Worm (Caenorhabditis elegans): Measurements from ENCODE around the gene nhr-124.

nhr-124 gene

DNA sequence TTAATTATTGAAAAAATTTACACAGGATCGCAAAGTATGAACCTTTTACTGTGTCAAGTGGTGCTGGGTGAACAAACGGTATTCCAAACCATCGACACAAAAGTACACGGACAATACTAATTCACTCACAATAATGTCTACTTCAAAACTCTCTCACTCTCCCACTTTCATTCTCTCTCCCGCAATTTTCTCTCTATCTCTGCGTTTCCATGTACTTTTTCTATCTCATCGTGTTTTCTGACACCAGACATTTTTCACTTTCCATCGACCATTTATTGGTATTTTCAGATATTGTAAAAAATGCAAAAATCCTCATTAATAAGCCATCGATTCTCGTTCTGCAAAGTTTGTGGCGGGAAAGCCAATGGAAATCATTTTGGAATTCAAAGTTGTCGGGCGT, 19.8 kb upstream of the nhr-124 start, which contains the start of gene nhr-156:
nhr-156 (plus strand) TSS at position 266 of the 400 bp plus-strand sequence.
- no peak for TF ChIP-seq unc-130 (tag; optimal IDR thresholded peaks at IDR 0.05)
- peak in 1 of 3 experiments; percentile 9 for TF ChIP-seq dpl-1 (GFP tag; optimal IDR thresholded peaks at IDR 0.05)
- no peak for TF ChIP-seq hlh-17 (GFP tag; optimal IDR thresholded peaks at IDR 0.05; ENCODE audit: borderline replicate concordance)
- TF ChIP-seq nhr-85 (tag): peak; percentile 64
- TF ChIP-seq ceh-82 (tag; optimal IDR thresholded peaks at IDR 0.05): no peak
- TF ChIP-seq lin-35 (GFP tag; optimal IDR thresholded peaks at IDR 0.05): peak in 1 of 2 experiments; percentile 13
- TF ChIP-seq ama-1 (optimal IDR thresholded peaks at IDR 0.05): no peak
- peak; percentile 78 for TF ChIP-seq blmp-1 (tag; optimal IDR thresholded peaks at IDR 0.05)
- peak; percentile 11 for TF ChIP-seq rnt-1 (tag; optimal IDR thresholded peaks at IDR 0.05)
- TF ChIP-seq nhr-47 (tag; optimal IDR thresholded peaks at IDR 0.05): no peak
- no peak for TF ChIP-seq jun-1 (tag; optimal IDR thresholded peaks at IDR 0.05)
- peak in 1 of 2 experiments; percentile 22 for TF ChIP-seq efl-1 (optimal IDR thresholded peaks at IDR 0.05)
- TF ChIP-seq efl-1 (GFP tag; optimal IDR thresholded peaks at IDR 0.05 in 1 of 2): peak in 1 of 2 experiments; percentile 8

DNA sequence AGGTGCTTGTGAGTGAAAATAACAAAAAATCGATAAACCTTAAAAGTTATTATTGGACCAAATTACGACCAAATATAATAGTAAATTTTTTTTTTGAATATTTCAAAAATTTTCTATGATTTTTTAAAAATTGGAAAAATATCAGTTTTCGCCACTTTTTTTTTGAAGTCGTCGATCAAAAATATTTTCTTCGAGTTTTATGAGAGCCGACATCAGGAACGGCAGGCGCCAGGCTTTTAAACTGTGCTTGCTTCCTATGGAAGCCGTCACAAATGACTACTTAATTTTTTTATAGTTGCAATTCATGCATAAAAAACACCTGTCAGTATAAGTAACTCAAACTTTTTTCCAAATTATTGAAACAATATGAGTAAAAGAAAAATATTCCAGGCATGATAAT, 17.4 kb upstream of the nhr-124 start:
- no peak for TF ChIP-seq efl-1 (optimal IDR thresholded peaks at IDR 0.05)
- peak in 1 of 2 experiments; percentile 33 for TF ChIP-seq efl-1 (GFP tag; optimal IDR thresholded peaks at IDR 0.05 in 1 of 2)
- TF ChIP-seq skn-1 (tag; optimal IDR thresholded peaks at IDR 0.05): no peak

DNA sequence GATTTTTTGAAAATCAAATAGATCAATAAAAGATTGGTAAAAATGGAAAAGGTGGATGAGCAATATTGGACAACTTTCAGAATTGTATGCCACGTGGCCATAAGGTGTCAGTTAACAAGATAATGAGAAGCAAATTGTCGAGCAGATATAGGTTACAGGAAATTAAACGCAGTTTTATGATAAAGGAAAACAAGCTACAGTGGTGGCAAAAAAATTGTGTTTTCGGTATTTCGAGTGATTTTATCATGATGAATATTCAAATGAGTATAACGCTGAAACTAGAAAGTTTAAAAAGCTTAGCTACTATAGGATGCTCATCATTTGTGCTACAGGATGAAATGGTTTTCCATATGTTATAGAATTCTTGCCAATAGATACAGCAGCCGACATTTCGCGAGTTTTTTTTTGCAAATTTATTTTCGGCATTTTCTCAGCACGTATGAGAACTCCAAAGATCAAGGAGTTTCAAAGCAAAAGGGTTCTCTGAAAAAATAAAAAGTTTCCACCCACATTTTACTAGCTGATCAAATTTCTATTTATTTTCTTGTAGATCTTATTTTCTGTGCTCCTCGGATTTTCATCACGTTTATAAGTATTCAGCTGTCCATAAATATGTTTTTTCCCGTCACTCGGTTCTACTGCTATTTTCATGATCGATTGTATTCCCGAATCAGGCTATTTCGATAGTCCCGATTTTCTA, 16.6 kb upstream of the nhr-124 start, which contains the start of the genes str-229 and srh-190:
str-229 (minus strand) TSS at position 101 of the 700 bp plus-strand sequence.
srh-190 (plus strand) TSS at position 650 of the 700 bp plus-strand sequence.
- TF ChIP-seq unc-130 (tag; optimal IDR thresholded peaks at IDR 0.05) (no peak), fkh-8 (tag; optimal IDR thresholded peaks at IDR 0.05) (no peak), Y116A8C.19 (tag; optimal IDR thresholded peaks at IDR 0.05; ENCODE audit: borderline replicate concordance) (no peak), nhr-71 (tag; optimal IDR thresholded peaks at IDR 0.05) (no peak), efl-1 (optimal IDR thresholded peaks at IDR 0.05) (no peak), efl-1 (GFP tag; optimal IDR thresholded peaks at IDR 0.05 in 1 of 2) (no peak), lin-39 (tag; optimal IDR thresholded peaks at IDR 0.05) (no peak)

DNA sequence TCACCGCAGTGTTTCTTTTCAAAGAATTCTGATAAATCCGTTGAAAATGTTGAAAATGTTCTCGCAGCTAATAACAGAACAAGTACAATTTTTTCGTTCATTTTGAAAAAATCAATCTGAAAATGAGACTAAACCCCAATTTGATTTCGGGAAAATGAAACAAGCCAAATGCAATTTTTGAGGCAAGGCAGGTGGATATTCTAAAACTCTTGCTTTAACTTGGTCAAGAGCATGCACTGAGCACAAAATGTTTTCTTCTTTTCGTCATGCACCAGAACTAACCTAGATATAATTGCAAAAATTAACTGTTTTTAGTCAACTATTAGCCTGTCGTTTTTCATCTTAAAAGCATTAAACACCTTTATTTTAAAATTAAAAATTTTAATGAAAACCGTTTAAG, 14.1 kb upstream of the nhr-124 start, which contains the start of gene irld-22:
irld-22 (minus strand) TSS at position 101 of the 400 bp plus-strand sequence.
- TF ChIP-seq mab-9 (GFP tag; IDR thresholded peaks at IDR 0.05) (no peak), lin-13 (GFP tag; optimal IDR thresholded peaks at IDR 0.05) (no peak), dsc-1 (tag; optimal IDR thresholded peaks at IDR 0.05) (no peak), swsn-7 (tag; optimal IDR thresholded peaks at IDR 0.05) (no peak), fkh-8 (tag; optimal IDR thresholded peaks at IDR 0.05) (no peak), C34B4.2 (tag; optimal IDR thresholded peaks at IDR 0.05) (no peak), rnt-1 (tag; optimal IDR thresholded peaks at IDR 0.05) (no peak), nhr-12 (tag; optimal IDR thresholded peaks at IDR 0.05) (no peak), lsy-2 (tag; optimal IDR thresholded peaks at IDR 0.05) (no peak), ceh-90 (tag; optimal IDR thresholded peaks at IDR 0.05) (no peak), nhr-77 (tag; optimal IDR thresholded peaks at IDR 0.05) (no peak), xbp-1 (tag; optimal IDR thresholded peaks at IDR 0.05) (no peak), snpc-4 (tag; optimal IDR thresholded peaks at IDR 0.05) (no peak), hlh-4 (tag; optimal IDR thresholded peaks at IDR 0.05) (no peak), jun-1 (tag; optimal IDR thresholded peaks at IDR 0.05) (no peak), isw-1 (GFP tag; IDR thresholded peaks at IDR 0.05) (no peak), nhr-28 (tag; optimal IDR thresholded peaks at IDR 0.05) (no peak)

DNA sequence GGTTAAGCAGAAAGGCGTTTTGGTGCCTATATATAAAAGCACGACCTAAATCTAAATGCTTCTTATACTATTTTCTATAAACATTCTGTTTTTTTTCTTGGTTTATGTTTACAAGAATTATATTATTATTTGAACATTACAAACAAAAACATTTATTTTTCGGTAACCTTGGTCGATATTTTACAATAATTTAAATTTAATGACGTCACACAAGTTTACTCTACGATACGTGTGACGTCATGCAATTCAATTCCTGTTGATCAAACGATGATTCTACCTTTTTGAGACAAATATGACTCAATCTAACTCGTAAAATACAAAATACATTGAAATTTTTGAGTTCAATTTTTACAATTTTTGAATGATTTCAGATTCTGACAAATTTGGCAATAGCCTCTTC, 10.0 kb upstream of the nhr-124 start:
- no peak for TF ChIP-seq lin-14 (GFP tag; optimal IDR thresholded peaks at IDR 0.05)
- no peak for TF ChIP-seq unc-30 (tag; optimal IDR thresholded peaks at IDR 0.05)
- no peak for TF ChIP-seq vab-15 (tag; optimal IDR thresholded peaks at IDR 0.05)
- no peak for TF ChIP-seq jun-1 (tag; optimal IDR thresholded peaks at IDR 0.05)
- TF ChIP-seq tbx-2 (tag; optimal IDR thresholded peaks at IDR 0.05): no peak
- TF ChIP-seq nhr-76 (tag; optimal IDR thresholded peaks at IDR 0.05): no peak
- no peak for TF ChIP-seq snpc-4 (tag; optimal IDR thresholded peaks at IDR 0.05)
